Fruit fly (Drosophila melanogaster) whole organism, embryonic: ENCODE results near the gene alpha-Man-Ia.
A peak's percentile ranks its signal among the peaks of the same experiment; 100 is the strongest.

Source experiments
- Asciz ChIP-seq: fragments of 200-800 bp; sonication (Bioruptor generic); optimal IDR thresholded peaks from 2 replicates; lab custom pipeline; 2017; ENCODE audit warnings: missing biosample characterization, mild to moderate bottlenecking, missing genetic modification characterization, missing genetic modification reagents
- Atf-2 ChIP-seq: fragments of 200-800 bp; sonication (Bioruptor generic); optimal IDR thresholded peaks from 2 replicates; lab custom pipeline; 2016; ENCODE audit warnings: missing biosample characterization, missing genetic modification characterization
- B-H2 ChIP-seq: fragments of 200-800 bp; sonication (Bioruptor generic); optimal IDR thresholded peaks from 2 replicates; lab custom pipeline; 2018; ENCODE audit warnings: missing biosample characterization, mild to moderate bottlenecking, missing genetic modification characterization
- Bteb2 ChIP-seq: fragments of 200-800 bp; sonication (Bioruptor generic); optimal IDR thresholded peaks from 2 replicates; lab custom pipeline; 2016; ENCODE audit warnings: missing biosample characterization, missing genetic modification characterization
- CG10959 ChIP-seq: fragments of 200-800 bp; sonication (Bioruptor generic); IDR thresholded peaks from 2 replicates; pipeline ENCODE4 v1.3.6; 2022; ENCODE audit warnings: missing biosample characterization, missing genetic modification characterization
- CG11247 ChIP-seq: fragments of 200-800 bp; sonication (Bioruptor generic); IDR thresholded peaks from 2 replicates; pipeline ENCODE4 v1.3.6; 2022; ENCODE audit warnings: missing biosample characterization, missing genetic modification characterization
- CG11398 ChIP-seq: fragments of 200-800 bp; sonication (Bioruptor generic); optimal IDR thresholded peaks from 2 replicates; lab custom pipeline; 2016; ENCODE audit warnings: missing biosample characterization, missing genetic modification characterization
- CG11504 ChIP-seq: fragments of 200-800 bp; sonication (Bioruptor generic); optimal IDR thresholded peaks from 3 replicates; lab custom pipeline; 2019; ENCODE audit warnings: missing biosample characterization, mild to moderate bottlenecking, missing genetic modification characterization, moderate library complexity
- CG12219 ChIP-seq: fragments of 200-800 bp; sonication (Bioruptor generic); optimal IDR thresholded peaks from 3 replicates; lab custom pipeline; 2018; ENCODE audit warnings: missing biosample characterization, mild to moderate bottlenecking, missing genetic modification characterization
- CG12236 ChIP-seq: fragments of 200-800 bp; sonication (Bioruptor generic); optimal IDR thresholded peaks from 2 replicates; lab custom pipeline; 2016; ENCODE audit warnings: missing biosample characterization, missing genetic modification characterization
- CG14667 ChIP-seq: fragments of 200-800 bp; sonication (Bioruptor generic); IDR thresholded peaks from 2 replicates; pipeline ENCODE4 v1.3.6; 2022; ENCODE audit warnings: missing biosample characterization, missing genetic modification characterization
- CG14860 ChIP-seq: fragments of 200-800 bp; sonication (Bioruptor generic); IDR thresholded peaks from 3 replicates; pipeline ENCODE4 v1.3.6; 2022; ENCODE audit warnings: missing biosample characterization, missing genetic modification characterization; ENCODE audit not compliant: partially characterized antibody
- CG15514 ChIP-seq: fragments of 200-800 bp; sonication (Bioruptor generic); optimal IDR thresholded peaks from 3 replicates; lab custom pipeline; 2017; ENCODE audit warnings: missing biosample characterization, missing genetic modification characterization, mild to moderate bottlenecking, moderate library complexity, missing genetic modification reagents
- CG15601 ChIP-seq: fragments of 200-800 bp; sonication (Bioruptor generic); optimal IDR thresholded peaks from 3 replicates; lab custom pipeline; 2019; ENCODE audit warnings: missing biosample characterization, mild to moderate bottlenecking, missing genetic modification characterization, moderate library complexity
- CG17829 ChIP-seq: fragments of 200-800 bp; optimal IDR thresholded peaks from 2 replicates; lab custom pipeline; 2019; ENCODE audit warnings: missing biosample characterization, mild to moderate bottlenecking, missing genetic modification characterization, moderate library complexity
- CG30431 ChIP-seq: fragments of 200-800 bp; sonication (Bioruptor generic); optimal IDR thresholded peaks from 2 replicates; lab custom pipeline; 2017; ENCODE audit warnings: missing biosample characterization, missing genetic modification characterization
- CG34422 ChIP-seq: fragments of 200-800 bp; sonication (Bioruptor generic); IDR thresholded peaks from 3 replicates; pipeline ENCODE4 v1.3.6; 2022; ENCODE audit warnings: missing biosample characterization, missing genetic modification characterization
- CG42726 ChIP-seq: fragments of 200-800 bp; sonication (Bioruptor generic); IDR thresholded peaks from 2 replicates; pipeline ENCODE4 v1.3.6; 2022; ENCODE audit warnings: missing biosample characterization, missing genetic modification characterization; ENCODE audit not compliant: partially characterized antibody
- CG5953 ChIP-seq: fragments of 200-800 bp; sonication (Bioruptor generic); IDR thresholded peaks from 2 replicates; pipeline ENCODE4 v1.3.6; 2022; ENCODE audit warnings: missing biosample characterization, missing genetic modification characterization
- CG6272 ChIP-seq: fragments of 200-800 bp; sonication (Bioruptor generic); IDR thresholded peaks from 2 replicates; pipeline ENCODE4 v1.3.6; 2022; ENCODE audit warnings: missing biosample characterization, missing genetic modification characterization
- CG7963 ChIP-seq: fragments of 200-800 bp; sonication (Bioruptor generic); IDR thresholded peaks from 3 replicates; pipeline ENCODE4 v1.3.6; 2022; ENCODE audit warnings: missing biosample characterization, missing genetic modification characterization; ENCODE audit not compliant: partially characterized antibody
- CG8478 ChIP-seq: fragments of >200 bp; optimal IDR thresholded peaks from 2 replicates; lab custom pipeline; 2018
- D19A ChIP-seq: fragments of 200-800 bp; optimal IDR thresholded peaks from 3 replicates; lab custom pipeline; 2019; ENCODE audit warnings: missing biosample characterization, mild to moderate bottlenecking, missing genetic modification characterization, moderate library complexity
- Dad ChIP-seq: fragments of 200-800 bp; sonication (Bioruptor generic); optimal IDR thresholded peaks from 3 replicates; lab custom pipeline; 2016; ENCODE audit warnings: missing biosample characterization, missing genetic modification characterization
- Dip2 ChIP-seq: fragments of 200-800 bp; sonication (Bioruptor generic); IDR thresholded peaks from 2 replicates; pipeline ENCODE4 v1.3.6; 2022; ENCODE audit warnings: missing biosample characterization, missing genetic modification characterization
- Dip3 ChIP-seq: fragments of 200-800 bp; sonication (Bioruptor generic); optimal IDR thresholded peaks from 3 replicates; lab custom pipeline; 2016; ENCODE audit warnings: missing biosample characterization, missing genetic modification characterization
- ERR ChIP-seq: fragments of 200-800 bp; sonication (Bioruptor generic); optimal IDR thresholded peaks from 2 replicates; lab custom pipeline; 2016; ENCODE audit warnings: missing biosample characterization, missing genetic modification characterization
- Hand ChIP-seq: fragments of 200-800 bp; sonication (Bioruptor generic); optimal IDR thresholded peaks from 2 replicates; lab custom pipeline; 2017; ENCODE audit warnings: mild to moderate bottlenecking, missing biosample characterization, missing genetic modification reagents, missing genetic modification characterization
- NC2β ChIP-seq: fragments of 200-800 bp; sonication (Bioruptor generic); optimal IDR thresholded peaks from 2 replicates; lab custom pipeline; 2016; ENCODE audit warnings: missing biosample characterization, missing genetic modification characterization
- NFAT ChIP-seq: fragments of 200-800 bp; sonication (Bioruptor generic); IDR thresholded peaks from 2 replicates; pipeline ENCODE4 v1.3.6; 2022; ENCODE audit warnings: missing biosample characterization, missing genetic modification characterization
- Optix ChIP-seq: fragments of 200-800 bp; sonication (Bioruptor generic); IDR thresholded peaks from 3 replicates; pipeline ENCODE4 v1.3.6; 2022; ENCODE audit warnings: missing biosample characterization, missing genetic modification characterization
- Ravus ChIP-seq: fragments of 200-800 bp; sonication (Bioruptor generic); IDR thresholded peaks from 2 replicates; pipeline ENCODE4 v1.3.6; 2022; ENCODE audit warnings: missing biosample characterization, missing genetic modification characterization
- Rfx ChIP-seq: fragments of 200-800 bp; sonication (Bioruptor generic); IDR thresholded peaks from 2 replicates; pipeline ENCODE4 v1.3.6; 2022; ENCODE audit warnings: missing biosample characterization, missing genetic modification characterization
- Stat92E ChIP-seq, 3 experiments: fragments of >200 bp in 2 of 3; fragments of 200-800 bp in 1 of 3; sonication (Bioruptor generic) in 1 of 3; optimal IDR thresholded peaks; 2 replicates each; lab custom pipeline; 2017 to 2019; ENCODE audit warnings: missing biosample characterization in 3 of 3, missing genetic modification characterization in 3 of 3, mild to moderate bottlenecking in 1 of 3, moderate library complexity in 1 of 3
- Tbp ChIP-seq: fragments of >200 bp; optimal IDR thresholded peaks from 2 replicates; lab custom pipeline; 2018; ENCODE audit warnings: missing biosample characterization, missing genetic modification characterization
- abd-A ChIP-seq: fragments of 200-800 bp; sonication (Bioruptor generic); optimal IDR thresholded peaks from 3 replicates; lab custom pipeline; 2019; ENCODE audit warnings: missing biosample characterization, mild to moderate bottlenecking, missing genetic modification characterization, moderate library complexity
- cad ChIP-seq: fragments of >200 bp; optimal IDR thresholded peaks from 2 replicates; lab custom pipeline; 2017; ENCODE audit warnings: missing biosample characterization, missing genetic modification characterization
- chinmo ChIP-seq: fragments of 200-800 bp; sonication (Bioruptor generic); IDR thresholded peaks from 4 replicates; pipeline ENCODE4 v1.3.6; 2022; ENCODE audit warnings: missing biosample characterization, missing genetic modification characterization; ENCODE audit not compliant: partially characterized antibody
- chm ChIP-seq: fragments of 200-800 bp; sonication (Bioruptor generic); IDR thresholded peaks from 2 replicates; pipeline ENCODE4 v1.3.6; 2022; ENCODE audit warnings: missing biosample characterization, missing genetic modification characterization
- fru ChIP-seq: fragments of >200 bp; optimal IDR thresholded peaks from 2 replicates; lab custom pipeline; 2017
- gce ChIP-seq: fragments of 200-800 bp; sonication (Bioruptor generic); IDR thresholded peaks from 3 replicates; pipeline ENCODE4 v1.3.6; 2022; ENCODE audit warnings: missing biosample characterization, missing genetic modification characterization
- gfzf ChIP-seq: fragments of 200-800 bp; sonication (Bioruptor generic); optimal IDR thresholded peaks from 2 replicates; lab custom pipeline; 2016; ENCODE audit warnings: missing biosample characterization, mild to moderate bottlenecking, missing genetic modification characterization, moderate library complexity
- gsb ChIP-seq: fragments of 200-800 bp; sonication (Bioruptor generic); IDR thresholded peaks from 2 replicates; pipeline ENCODE4 v1.3.6; 2022; ENCODE audit warnings: missing biosample characterization, missing genetic modification characterization
- lbe ChIP-seq: fragments of 200-800 bp; sonication (Bioruptor generic); optimal IDR thresholded peaks from 2 replicates; lab custom pipeline; 2016; ENCODE audit warnings: missing biosample characterization, mild to moderate bottlenecking, missing genetic modification characterization
- lmd ChIP-seq: fragments of 200-800 bp; sonication (Bioruptor generic); IDR thresholded peaks from 2 replicates; pipeline ENCODE4 v1.3.6; 2022; ENCODE audit warnings: missing biosample characterization, missing genetic modification characterization
- mam ChIP-seq: fragments of 200-800 bp; sonication (Bioruptor generic); optimal IDR thresholded peaks from 3 replicates; lab custom pipeline; 2016; ENCODE audit warnings: missing biosample characterization, missing genetic modification characterization
- slbo ChIP-seq: fragments of 200-800 bp; sonication (Bioruptor generic); IDR thresholded peaks from 2 replicates; pipeline ENCODE4 v1.3.6; 2022; ENCODE audit warnings: missing biosample characterization, missing genetic modification characterization
- sna ChIP-seq: fragments of 200-800 bp; sonication (Bioruptor generic); IDR thresholded peaks from 2 replicates; pipeline ENCODE4 v1.3.6; 2022; ENCODE audit warnings: missing biosample characterization, missing genetic modification characterization; ENCODE audit not compliant: partially characterized antibody
- tna ChIP-seq: fragments of 200-800 bp; sonication (Bioruptor generic); IDR thresholded peaks from 2 replicates; pipeline ENCODE4 v1.3.6; 2022; ENCODE audit warnings: missing biosample characterization, missing genetic modification characterization; ENCODE audit not compliant: partially characterized antibody
- vnd ChIP-seq: fragments of 200-800 bp; sonication (Bioruptor generic); IDR thresholded peaks from 3 replicates; pipeline ENCODE4 v1.3.6; 2022; ENCODE audit warnings: missing biosample characterization, missing genetic modification characterization; ENCODE audit not compliant: partially characterized antibody
- zen ChIP-seq: fragments of 200-800 bp; sonication (Bioruptor generic); optimal IDR thresholded peaks from 3 replicates; lab custom pipeline; 2018; ENCODE audit warnings: missing biosample characterization, mild to moderate bottlenecking, missing genetic modification characterization, moderate library complexity

Gene alpha-Man-Ia

dm6 chrX:10232497-10232896 lies 93.3 kb downstream of the alpha-Man-Ia start (continued):
- TF ChIP-seq Stat92E (GFP tag; optimal IDR thresholded peaks at IDR 0.05; lab: Kevin White, UChicago) (no peak), CG34422 (GFP tag; lab: Robert Waterston, UW) (0 out of 3 replicates have a peak, but pooled peaks have one; percentile 30), NC2β (GFP tag; lab: Kevin White, UChicago) (peak; percentile 26), Asciz (GFP tag; lab: Kevin White, UChicago) (no peak), CG5953 (peak; percentile 70; the same call in 1 of the 2 replicates), slbo (GFP tag; lab: Robert Waterston, UW) (peak; percentile 72), CG12236 (peak; percentile 35), Atf-2 (GFP tag; lab: Kevin White, UChicago) (peak; percentile 44), CG30431 (GFP tag; lab: Kevin White, UChicago) (no peak), gsb (GFP tag; lab: Robert Waterston, UW) (0 out of 2 replicates have a peak, but pooled peaks have one; percentile 23), CG14667 (GFP tag; lab: Robert Waterston, UW) (0 out of 2 replicates have a peak, but pooled peaks have one; percentile 14), CG15514 (GFP tag; lab: Kevin White, UChicago) (peak; percentile 47), sna (GFP tag; lab: Robert Waterston, UW) (no peak), Optix (GFP tag; lab: Robert Waterston, UW) (0 out of 3 replicates have a peak, but pooled peaks have one; percentile 29), Dad (GFP tag; lab: Kevin White, UChicago) (no peak), Hand (GFP tag; lab: Kevin White, UChicago) (peak; percentile 39), gce (GFP tag; lab: Robert Waterston, UW) (no peak), CG10959 (GFP tag; lab: Robert Waterston, UW) (no peak), D19A (peak; percentile 67), CG6272 (GFP tag; lab: Robert Waterston, UW) (no peak; the same call in 1 of the 2 replicates), CG8478 (no peak), CG17829 (peak; percentile 76), lbe (GFP tag; lab: Kevin White, UChicago) (no peak), Rfx (GFP tag; lab: Robert Waterston, UW) (peak; percentile 74), ERR (GFP tag; lab: Kevin White, UChicago) (no peak), Tbp (GFP tag; lab: Kevin White, UChicago) (no peak), CG7963 (no peak), chinmo (no peak), NFAT (GFP tag; lab: Robert Waterston, UW) (peak; percentile 29; the same call in 1 of the 2 replicates), CG11398 (peak; percentile 46), B-H2 (no peak), Bteb2 (peak; percentile 70), lmd (GFP tag; lab: Robert Waterston, UW) (peak; percentile 78), chm (no peak; the same call in 1 of the 2 replicates), Dip2 (no peak), CG42726 (GFP tag; lab: Robert Waterston, UW) (no peak), Dip3 (GFP tag; lab: Kevin White, UChicago) (peak; percentile 36), CG11247 (GFP tag; lab: Robert Waterston, UW) (0 out of 2 replicates have a peak, but pooled peaks have one; percentile 22), cad (GFP tag; lab: Kevin White, UChicago) (no peak), gfzf (no peak), CG15601 (tag; lab: Kevin White, UChicago) (peak; percentile 40), zen (tag; lab: Kevin White, UChicago) (peak; percentile 9), CG12219 (GFP tag; lab: Kevin White, UChicago) (peak; percentile 74), CG11504 (tag; lab: Kevin White, UChicago) (peak; percentile 88), Ravus (no peak; the same call in 1 of the 2 replicates), fru (lab: Kevin White, UChicago) (no peak), mam (peak; percentile 54), tna (GFP tag; lab: Robert Waterston, UW) (no peak), abd-A (tag; lab: Kevin White, UChicago) (peak; percentile 39), CG14860 (GFP tag; lab: Robert Waterston, UW) (no peak), vnd (GFP tag; lab: Robert Waterston, UW) (no peak)
